Worm (Caenorhabditis elegans) whole organism, L4/young adult: Measurements from ENCODE around the gene acs-3.

ENCODE experiments used
- W03F9.2 ChIP-seq: fragments of 150-350 bp; optimal IDR thresholded peaks from 2 replicates; lab custom pipeline; 2014; ENCODE audit warnings: missing biosample characterization, missing genetic modification characterization
- dao-5 ChIP-seq: sonication (generic microtip); optimal IDR thresholded peaks from 2 replicates; lab custom pipeline; 2016; ENCODE audit warnings: missing genotype, missing genetic modification characterization, moderate library complexity, missing compliant biosample characterization

ce11 chrV:2013824-2014223 is 44.5 kb downstream of the acs-3 start, which contains the start of gene F59A7.11:
- TF ChIP-seq dao-5 (tag; lab: Kevin White, UChicago) (no peak), W03F9.2 (tag; lab: Kevin White, UChicago) (no peak)
